Worm (Caenorhabditis elegans) whole organism, young adult: ENCODE measurements around the gene syd-2.

ENCODE experiments used
- F57C9.4 ChIP-seq: sonication (generic microtip); optimal IDR thresholded peaks from 2 replicates; lab custom pipeline; 2017; ENCODE audit warnings: mild to moderate bottlenecking, missing genetic modification characterization, missing compliant biosample characterization
- T07F8.4 ChIP-seq: sonication (generic microtip); optimal IDR thresholded peaks from 2 replicates; lab custom pipeline; 2016; ENCODE audit warnings: mild to moderate bottlenecking, missing genetic modification characterization, moderate library complexity, missing compliant biosample characterization
- ZK185.1 ChIP-seq: sonication (generic microtip); optimal IDR thresholded peaks from 2 replicates; lab custom pipeline; 2016; ENCODE audit warnings: mild to moderate bottlenecking, missing genetic modification characterization, missing compliant biosample characterization; ENCODE audit not compliant: poor library complexity, severe bottlenecking
- ceh-58 ChIP-seq: fragments of 200-800 bp; sonication (Bioruptor generic); IDR thresholded peaks from 2 replicates; pipeline ENCODE4 v1.3.6; 2022; ENCODE audit warnings: missing genetic modification characterization, missing compliant biosample characterization
- ceh-79 ChIP-seq: sonication (generic microtip); optimal IDR thresholded peaks from 2 replicates; lab custom pipeline; 2017; ENCODE audit warnings: mild to moderate bottlenecking, missing genetic modification characterization, missing compliant biosample characterization
- hmg-20 ChIP-seq: fragments of 200-800 bp; sonication (Bioruptor generic); IDR thresholded peaks from 2 replicates; pipeline ENCODE4 v1.3.6; 2022; ENCODE audit warnings: missing genetic modification reagents, missing genetic modification characterization, missing compliant biosample characterization
- lin-40 ChIP-seq: sonication (generic microtip); optimal IDR thresholded peaks from 2 replicates; lab custom pipeline; 2016; ENCODE audit warnings: missing genetic modification characterization, mild to moderate bottlenecking, missing compliant biosample characterization, missing genotype, missing genetic modification reagents
- madf-10 ChIP-seq: sonication (generic microtip); optimal IDR thresholded peaks from 2 replicates; lab custom pipeline; 2016; ENCODE audit warnings: mild to moderate bottlenecking, missing genetic modification characterization, missing compliant biosample characterization
- mcd-1 ChIP-seq: fragments of 200-800 bp; sonication (Bioruptor generic); IDR thresholded peaks from 2 replicates; pipeline ENCODE4 v1.3.6; 2022; ENCODE audit warnings: missing genetic modification reagents, missing genetic modification characterization, missing compliant biosample characterization
- pha-4 ChIP-seq: fragments of 150-350 bp; sonication (generic microtip); optimal IDR thresholded peaks from 2 replicates; lab custom pipeline; 2014; ENCODE audit warnings: missing biosample characterization, missing genetic modification reagents, missing genetic modification characterization
- snpc-3.4 ChIP-seq: sonication (generic microtip); optimal IDR thresholded peaks from 2 replicates; lab custom pipeline; 2017; ENCODE audit warnings: missing genetic modification characterization, mild to moderate bottlenecking, missing compliant biosample characterization, antibody characterized with exemption, moderate library complexity, missing genotype, missing genetic modification reagents
- tbx-9 ChIP-seq: sonication (generic microtip); optimal IDR thresholded peaks from 2 replicates; lab custom pipeline; 2016; ENCODE audit warnings: borderline replicate concordance, missing genetic modification characterization, inconsistent platforms, missing compliant biosample characterization
- ztf-26 ChIP-seq: sonication (generic microtip); optimal IDR thresholded peaks from 2 replicates; lab custom pipeline; 2017; ENCODE audit warnings: missing genetic modification characterization, missing compliant biosample characterization
- ztf-3 ChIP-seq: fragments of 200-800 bp; sonication (Bioruptor generic); optimal IDR thresholded peaks from 2 replicates; lab custom pipeline; 2018; ENCODE audit warnings: mild to moderate bottlenecking, missing genetic modification characterization, missing compliant biosample characterization

ce11 chrX:10591208-10591782 is 36.3 kb upstream of the syd-2 start:
- TF ChIP-seq madf-10 (tag; lab: Kevin White, UChicago) (no peak), tbx-9 (tag; lab: Kevin White, UChicago) (no peak), T07F8.4 (tag; lab: Kevin White, UChicago) (no peak), ztf-3 (GFP tag; lab: Kevin White, UChicago) (no peak), mcd-1 (GFP tag; lab: Robert Waterston, UW) (no peak), hmg-20 (GFP tag; lab: Robert Waterston, UW) (no peak), lin-40 (tag; lab: Kevin White, UChicago) (no peak), ztf-26 (tag; lab: Kevin White, UChicago) (no peak), snpc-3.4 (tag; lab: Kevin White, UChicago) (no peak), ceh-58 (GFP tag; lab: Robert Waterston, UW) (no peak), ceh-79 (no peak), ZK185.1 (tag; lab: Kevin White, UChicago) (no peak), pha-4 (tag; lab: Kevin White, UChicago) (no peak), F57C9.4 (tag; lab: Kevin White, UChicago) (no peak)
